Fruit fly (Drosophila melanogaster): ENCODE results near the gene Sec71.

Gene Sec71

dm6 chr2L:13780109-13780947 lies 13.0 kb upstream of the Sec71 start, which contains the start of the genes CG9008 and p38b (continued):
- TF ChIP-seq CG16815 (GFP tag; optimal IDR thresholded peaks at IDR 0.05): peak; percentile 63
- TF ChIP-seq vvl (GFP tag; IDR thresholded peaks at IDR 0.05): peak; percentile 59
- TF ChIP-seq CG11560 (tag; IDR thresholded peaks at IDR 0.05): no peak
- no peak for TF ChIP-seq ab (GFP tag; optimal IDR thresholded peaks at IDR 0.05)
- TF ChIP-seq CG9932 (GFP tag; IDR thresholded peaks at IDR 0.05): peak; percentile 82
- peak; percentile 75 for TF ChIP-seq Xbp1 (GFP tag; optimal IDR thresholded peaks at IDR 0.05)
- no peak for TF ChIP-seq shn (GFP tag; optimal IDR thresholded peaks at IDR 0.05)
- peak; percentile 58 for TF ChIP-seq ATbp (GFP tag; optimal IDR thresholded peaks at IDR 0.05)
- TF ChIP-seq CG31224 (GFP tag; IDR thresholded peaks at IDR 0.05): peak; percentile 45; the same call in 1 of the 2 replicates
- peak; percentile 99 for TF ChIP-seq D19A (tag; optimal IDR thresholded peaks at IDR 0.05)
- TF ChIP-seq pita (GFP tag; optimal IDR thresholded peaks at IDR 0.05): no peak
- peak; percentile 87 for TF ChIP-seq odd (GFP tag; optimal IDR thresholded peaks at IDR 0.05)
- TF ChIP-seq sisA (GFP tag; IDR thresholded peaks at IDR 0.05): peak; percentile 55; the same call in 1 of the 2 replicates
- TF ChIP-seq hb (GFP tag; IDR thresholded peaks at IDR 0.05; ENCODE audit: partially characterized antibody): no peak
- TF ChIP-seq CG8281 (tag; optimal IDR thresholded peaks at IDR 0.05): peak; percentile 54
- peak; percentile 13; the same call in 1 of the 3 replicates for TF ChIP-seq CG6175 (GFP tag; IDR thresholded peaks at IDR 0.05)
- TF ChIP-seq Meics (GFP tag; optimal IDR thresholded peaks at IDR 0.05): peak; percentile 93
- peak; percentile 69 for TF ChIP-seq pzg (GFP tag; optimal IDR thresholded peaks at IDR 0.05)
- TF ChIP-seq HLH4C (GFP tag; IDR thresholded peaks at IDR 0.05; ENCODE audit: partially characterized antibody): peak; percentile 60
- TF ChIP-seq Dad (GFP tag; optimal IDR thresholded peaks at IDR 0.05): peak; percentile 19
- TF ChIP-seq esg (GFP tag; conservative IDR thresholded peaks at IDR 0.05): peak; percentile 57; the same call in 1 of the 2 replicates
- peak; percentile 51 for TF ChIP-seq unc-4 (GFP tag; IDR thresholded peaks at IDR 0.05; ENCODE audit: partially characterized antibody)
- TF ChIP-seq inv (GFP tag; IDR thresholded peaks at IDR 0.05; ENCODE audit: partially characterized antibody): peak; percentile 20; the same call in 1 of the 2 replicates
- no peak for TF ChIP-seq D (optimal IDR thresholded peaks at IDR 0.05)
- peak; percentile 74 for TF ChIP-seq D (GFP tag; optimal IDR thresholded peaks at IDR 0.05)
- TF ChIP-seq CG11093 (GFP tag; IDR thresholded peaks at IDR 0.05): 0 out of 3 replicates have a peak, but pooled peaks have one; percentile 32
- TF ChIP-seq repo (GFP tag; optimal IDR thresholded peaks at IDR 0.05): no peak
- peak; percentile 94 for TF ChIP-seq nmo (GFP tag; optimal IDR thresholded peaks at IDR 0.05)
- peak; percentile 33 for TF ChIP-seq Elba2 (GFP tag; optimal IDR thresholded peaks at IDR 0.05)
- TF ChIP-seq CG11696 (GFP tag; IDR thresholded peaks at IDR 0.05): no peak
- peak; percentile 44 for TF ChIP-seq zen (tag; optimal IDR thresholded peaks at IDR 0.05)
- peak; percentile 11 for TF ChIP-seq jumu (GFP tag; optimal IDR thresholded peaks at IDR 0.05)
- peak; percentile 64 for TF ChIP-seq CG6654 (GFP tag; optimal IDR thresholded peaks at IDR 0.05)
- TF ChIP-seq seq (GFP tag; IDR thresholded peaks at IDR 0.05): no peak; the same call in 1 of the 2 replicates
- no peak; the same call in 2 of the 3 replicates for TF ChIP-seq ase (GFP tag; IDR thresholded peaks at IDR 0.05)
- peak; percentile 68 for TF ChIP-seq twi (tag; optimal IDR thresholded peaks at IDR 0.05)
- peak; percentile 71 for TF ChIP-seq CG9817 (tag; optimal IDR thresholded peaks at IDR 0.05)
- peak; percentile 25; the same call in 1 of the 3 replicates for TF ChIP-seq CG16813 (GFP tag; IDR thresholded peaks at IDR 0.05; ENCODE audit: partially characterized antibody)
- TF ChIP-seq grau (tag; optimal IDR thresholded peaks at IDR 0.05): peak; percentile 90
- TF ChIP-seq CG3163 (GFP tag; optimal IDR thresholded peaks at IDR 0.05): no peak
- TF ChIP-seq nerfin-1 (tag; optimal IDR thresholded peaks at IDR 0.05): peak; percentile 76
- peak; percentile 87 for TF ChIP-seq Dek (tag; optimal IDR thresholded peaks at IDR 0.05)
- no peak for TF ChIP-seq NK7.1 (GFP tag; optimal IDR thresholded peaks at IDR 0.05)
- peak; percentile 54 to 75 for TF ChIP-seq bsh (GFP tag; optimal IDR thresholded peaks at IDR 0.05)
- peak; percentile 47 for TF ChIP-seq Chrac-16 (GFP tag; optimal IDR thresholded peaks at IDR 0.05)
- no peak for TF ChIP-seq mld (GFP tag; IDR thresholded peaks at IDR 0.05; ENCODE audit: partially characterized antibody)
- TF ChIP-seq Max (GFP tag; optimal IDR thresholded peaks at IDR 0.05): peak; percentile 61
- TF ChIP-seq bbx (GFP tag; IDR thresholded peaks at IDR 0.05; ENCODE audit: partially characterized antibody): peak; percentile 42

Measured in whole organism, embryonic.